Worm (Caenorhabditis elegans) whole organism, L4 larva: ENCODE measurements around the gene Y82E9BL.12.

ENCODE experiments used
- Y75B8A.6 ChIP-seq: fragments of 200-800 bp; sonication (Bioruptor generic); IDR thresholded peaks from 2 replicates; pipeline ENCODE4 v1.3.6; 2022; ENCODE audit warnings: missing genetic modification reagents, missing genetic modification characterization, missing compliant biosample characterization
- aly-2 ChIP-seq: sonication (generic microtip); optimal IDR thresholded peaks from 2 replicates; lab custom pipeline; 2018; ENCODE audit warnings: missing biosample characterization, missing genetic modification characterization
- tra-1 ChIP-seq: fragments of 200-800 bp; sonication (Bioruptor generic); IDR thresholded peaks from 2 replicates; pipeline ENCODE4 v1.3.6; 2022; ENCODE audit warnings: missing genetic modification reagents, missing genetic modification characterization, missing compliant biosample characterization
- vab-7 ChIP-seq: fragments of 200-800 bp; sonication (Bioruptor generic); IDR thresholded peaks from 2 replicates; pipeline ENCODE4 v1.3.6; 2022; ENCODE audit warnings: missing genetic modification reagents, missing genetic modification characterization, missing compliant biosample characterization
- zip-11 ChIP-seq: fragments of 200-800 bp; sonication (Bioruptor generic); IDR thresholded peaks from 2 replicates; pipeline ENCODE4 v1.3.6; 2022; ENCODE audit warnings: missing genetic modification characterization, missing compliant biosample characterization

- no peak for TF ChIP-seq zip-11
- TF ChIP-seq vab-7 (GFP tag; lab: Robert Waterston, UW): no peak
- TF ChIP-seq Y75B8A.6 (GFP tag; lab: Robert Waterston, UW): no peak
- no peak for TF ChIP-seq aly-2
- TF ChIP-seq tra-1 (GFP tag; lab: Robert Waterston, UW): no peak
Measured at ce11 chrIII:1314283-1314682, 5.3 kb downstream of the Y82E9BL.12 start.
